Worm (Caenorhabditis elegans) whole organism, mixed stage, embryonic: ENCODE data around the gene grl-25.

ENCODE experiments used
- lin-13 ChIP-seq: fragments of 150-350 bp; optimal IDR thresholded peaks from 2 replicates; lab custom pipeline; 2014; ENCODE audit warnings: missing biosample characterization, missing genetic modification characterization
- lsy-2 ChIP-seq: fragments of 150-350 bp; optimal IDR thresholded peaks from 2 replicates; lab custom pipeline; 2014; ENCODE audit warnings: missing biosample characterization, missing genetic modification characterization
- nhr-237 ChIP-seq: fragments of 150-350 bp; optimal IDR thresholded peaks from 2 replicates; lab custom pipeline; 2014; ENCODE audit warnings: missing biosample characterization, missing genetic modification characterization
- nhr-28 ChIP-seq: fragments of 150-350 bp; optimal IDR thresholded peaks from 2 replicates; lab custom pipeline; 2014; ENCODE audit warnings: missing biosample characterization, missing genetic modification characterization
- nhr-76 ChIP-seq: sonication (generic microtip); optimal IDR thresholded peaks from 2 replicates; lab custom pipeline; 2017; ENCODE audit warnings: missing biosample characterization, missing genetic modification characterization
- pha-4 ChIP-seq: fragments of 150-350 bp; optimal IDR thresholded peaks from 2 replicates; lab custom pipeline; 2018; ENCODE audit warnings: missing biosample characterization, missing genetic modification reagents, missing genetic modification characterization
- sem-2 ChIP-seq: fragments of 200-800 bp; sonication (Bioruptor generic); optimal IDR thresholded peaks from 2 replicates; lab custom pipeline; 2018; ENCODE audit warnings: mild to moderate bottlenecking, missing genetic modification characterization, missing compliant biosample characterization
- unc-62 ChIP-seq: fragments of 150-350 bp; optimal IDR thresholded peaks from 2 replicates; lab custom pipeline; 2014; ENCODE audit warnings: missing biosample characterization, missing genetic modification reagents, missing genetic modification characterization
- zip-8 ChIP-seq: fragments of 150-350 bp; optimal IDR thresholded peaks from 2 replicates; lab custom pipeline; 2014; ENCODE audit warnings: missing biosample characterization, missing genetic modification characterization
- ztf-11 ChIP-seq: fragments of 150-350 bp; optimal IDR thresholded peaks from 2 replicates; lab custom pipeline; 2014; ENCODE audit warnings: missing biosample characterization, missing genetic modification characterization

- no peak for TF ChIP-seq lin-13 (tag; lab: Kevin White, UChicago)
- no peak for TF ChIP-seq nhr-237 (tag; lab: Kevin White, UChicago)
- no peak for TF ChIP-seq ztf-11 (tag; lab: Kevin White, UChicago)
- no peak for TF ChIP-seq sem-2 (GFP tag; lab: Kevin White, UChicago)
- TF ChIP-seq unc-62 (GFP tag; lab: Kevin White, UChicago), result no peak
- TF ChIP-seq nhr-28, result no peak
- no peak for TF ChIP-seq pha-4 (tag; lab: Kevin White, UChicago)
- TF ChIP-seq lsy-2 (tag; lab: Kevin White, UChicago), result no peak
- TF ChIP-seq nhr-76 (tag; lab: Kevin White, UChicago), result no peak
- TF ChIP-seq zip-8 (tag; lab: Kevin White, UChicago), result no peak
Observed at ce11 chrIII:8933696-8934095, 28.4 kb upstream of the grl-25 start.
